Fruit fly (Drosophila melanogaster): ENCODE results near the gene Nepl8.

Nepl8 gene

DNA sequence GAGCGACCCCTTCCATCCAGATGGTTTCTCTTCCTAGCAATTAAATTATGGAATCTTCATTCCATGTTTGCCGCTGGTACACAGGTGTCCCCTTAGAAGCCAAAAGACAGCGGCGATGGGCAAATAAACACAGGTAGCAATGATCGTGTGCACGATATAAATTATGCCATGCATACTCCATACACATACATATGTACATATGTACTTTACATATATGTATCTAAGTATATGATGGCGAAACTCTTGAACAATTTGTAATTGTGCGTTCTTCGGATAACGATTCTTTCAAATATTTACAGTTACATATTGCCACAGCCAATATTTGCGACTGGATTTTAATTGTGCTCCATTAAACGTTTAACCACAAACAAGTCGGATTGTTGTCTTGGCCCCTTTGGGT is 11.4 kb upstream of the Nepl8 start (continued):
- TF ChIP-seq CG6683 (GFP tag; optimal IDR thresholded peaks at IDR 0.05) (no peak), fd102C (GFP tag; optimal IDR thresholded peaks at IDR 0.05) (peak; percentile 77), CG18599 (GFP tag; optimal IDR thresholded peaks at IDR 0.05) (no peak), dati (GFP tag; IDR thresholded peaks at IDR 0.05) (no peak), PHDP (tag; optimal IDR thresholded peaks at IDR 0.05) (peak; percentile 57), Atf-2 (GFP tag; optimal IDR thresholded peaks at IDR 0.05) (no peak), zf30C (GFP tag; optimal IDR thresholded peaks at IDR 0.05) (no peak), knrl (GFP tag; IDR thresholded peaks at IDR 0.05; ENCODE audit: partially characterized antibody) (no peak), Adf1 (GFP tag; IDR thresholded peaks at IDR 0.05) (no peak), croc (GFP tag; conservative IDR thresholded peaks at IDR 0.05) (no peak), cato (GFP tag; optimal IDR thresholded peaks at IDR 0.05; ENCODE audit: borderline replicate concordance) (no peak), amos (GFP tag; IDR thresholded peaks at IDR 0.05; ENCODE audit: partially characterized antibody) (no peak), CG6689 (GFP tag; IDR thresholded peaks at IDR 0.05) (no peak), CG10543 (GFP tag; optimal IDR thresholded peaks at IDR 0.05) (no peak), CG33557 (GFP tag; optimal IDR thresholded peaks at IDR 0.05) (peak; percentile 32), gsb (GFP tag; IDR thresholded peaks at IDR 0.05) (no peak), mirr (GFP tag; optimal IDR thresholded peaks at IDR 0.05) (no peak), Dad (GFP tag; optimal IDR thresholded peaks at IDR 0.05) (no peak), CG16813 (GFP tag; IDR thresholded peaks at IDR 0.05; ENCODE audit: partially characterized antibody) (no peak), klu (GFP tag; IDR thresholded peaks at IDR 0.05) (no peak), gce (GFP tag; IDR thresholded peaks at IDR 0.05) (no peak), chm (GFP tag; IDR thresholded peaks at IDR 0.05) (no peak), chinmo (GFP tag; IDR thresholded peaks at IDR 0.05; ENCODE audit: partially characterized antibody) (no peak), ewg (GFP tag; optimal IDR thresholded peaks at IDR 0.05) (no peak), bcd (GFP tag; optimal IDR thresholded peaks at IDR 0.05) (no peak), CG34422 (GFP tag; IDR thresholded peaks at IDR 0.05) (no peak), disco-r (GFP tag; optimal IDR thresholded peaks at IDR 0.05) (no peak), Stat92E (GFP tag; optimal IDR thresholded peaks at IDR 0.05) (no peak), Dip3 (GFP tag; optimal IDR thresholded peaks at IDR 0.05) (no peak), Sry-δ (GFP tag; optimal IDR thresholded peaks at IDR 0.05) (no peak), CG7839 (tag; optimal IDR thresholded peaks at IDR 0.05) (peak; percentile 18), Abd-B (GFP tag; optimal IDR thresholded peaks at IDR 0.05) (no peak), CG31365 (tag; optimal IDR thresholded peaks at IDR 0.05) (peak; percentile 33), otp (GFP tag; IDR thresholded peaks at IDR 0.05) (peak; percentile 55; the same call in 1 of the 3 replicates), sna (GFP tag; IDR thresholded peaks at IDR 0.05; ENCODE audit: partially characterized antibody) (no peak), Nf-YC (tag; optimal IDR thresholded peaks at IDR 0.05) (no peak), exex (tag; optimal IDR thresholded peaks at IDR 0.05) (no peak), zen2 (GFP tag; IDR thresholded peaks at IDR 0.05; ENCODE audit: partially characterized antibody) (no peak), schlank (tag; optimal IDR thresholded peaks at IDR 0.05) (no peak), CG7357 (GFP tag; IDR thresholded peaks at IDR 0.05) (no peak), CG15073 (GFP tag; optimal IDR thresholded peaks at IDR 0.05) (no peak), lab (GFP tag; optimal IDR thresholded peaks at IDR 0.05) (peak; percentile 29), maf-S (GFP tag; optimal IDR thresholded peaks at IDR 0.05) (no peak), chif (GFP tag; optimal IDR thresholded peaks at IDR 0.05) (no peak), CG16815 (GFP tag; optimal IDR thresholded peaks at IDR 0.05) (no peak), lilli (GFP tag; optimal IDR thresholded peaks at IDR 0.05) (no peak), YL-1 (GFP tag; optimal IDR thresholded peaks at IDR 0.05) (no peak), CG11085 (GFP tag; IDR thresholded peaks at IDR 0.05) (no peak), NfI (GFP tag; optimal IDR thresholded peaks at IDR 0.05) (peak; percentile 2), CG17568 (GFP tag; optimal IDR thresholded peaks at IDR 0.05) (peak; percentile 53)

Data from whole organism, embryonic.